3 worm cellular contexts compared by ENCODE assay signal in genomic region chrV:1992515-1992968, ce11.
TF ChIP-seq lines count a peak whose summit lies in the region.

TSS of gene tnt-4 (minus strand) at chrV:1992918.

TF ChIP-seq in whole organism, L4 larva, 104 proteins besides CTCF, POLR2A, EP300 and RAD21:
- TF ChIP-seq set-16 (GFP tag; IDR thresholded peaks at IDR 0.05; lab: Robert Waterston, UW), result peak; percentile 76
- no peak for TF ChIP-seq egl-27 (tag; optimal IDR thresholded peaks at IDR 0.05; lab: Kevin White, UChicago)
- TF ChIP-seq duxl-1 (tag; optimal IDR thresholded peaks at IDR 0.05; lab: Kevin White, UChicago; ENCODE audit: poor library complexity), result no peak
- TF ChIP-seq daf-12 (tag; optimal IDR thresholded peaks at IDR 0.05; lab: Kevin White, UChicago), result no peak
TF ChIP-seq in whole organism, L4 larva: peak in this region for 1.

TF ChIP-seq in whole organism, late embryonic, 69 proteins besides CTCF, POLR2A, EP300 and RAD21:
- TF ChIP-seq sox-2 (GFP tag; IDR thresholded peaks at IDR 0.05; lab: Robert Waterston, UW), result no peak
- peak; percentile 47 for TF ChIP-seq ceh-22 (tag; optimal IDR thresholded peaks at IDR 0.05; lab: Kevin White, UChicago)

TF ChIP-seq in whole organism, young adult, 124 proteins besides CTCF, POLR2A, EP300 and RAD21:
- peak; percentile 55 for TF ChIP-seq zfh-2 (GFP tag; conservative IDR thresholded peaks at IDR 0.05; lab: Robert Waterston, UW)
- no peak for TF ChIP-seq egrh-3 (GFP tag; IDR thresholded peaks at IDR 0.05; lab: Robert Waterston, UW)
- no peak for TF ChIP-seq lsl-1 (GFP tag; optimal IDR thresholded peaks at IDR 0.05; lab: Kevin White, UChicago)
- TF ChIP-seq ztf-22 (GFP tag; optimal IDR thresholded peaks at IDR 0.05; lab: Kevin White, UChicago), result no peak
